Fruit fly (Drosophila melanogaster) whole organism, embryonic: ENCODE data around the gene Grx5.
A peak's percentile ranks its signal among the peaks of the same experiment; 100 is the strongest.

ENCODE experiments used
- Bteb2 ChIP-seq: fragments of 200-800 bp; sonication (Bioruptor generic); optimal IDR thresholded peaks from 2 replicates; lab custom pipeline; 2016; ENCODE audit warnings: missing biosample characterization, missing genetic modification characterization
- CG11398 ChIP-seq: fragments of 200-800 bp; sonication (Bioruptor generic); optimal IDR thresholded peaks from 2 replicates; lab custom pipeline; 2016; ENCODE audit warnings: missing biosample characterization, missing genetic modification characterization
- CG11723 ChIP-seq: fragments of 200-800 bp; sonication (Bioruptor generic); optimal IDR thresholded peaks from 2 replicates; lab custom pipeline; 2017; ENCODE audit warnings: missing biosample characterization, mild to moderate bottlenecking, missing genetic modification characterization
- CG13894 ChIP-seq: fragments of 200-800 bp; sonication (Bioruptor generic); optimal IDR thresholded peaks from 3 replicates; lab custom pipeline; 2018; ENCODE audit warnings: missing biosample characterization, mild to moderate bottlenecking, missing genetic modification characterization, moderate library complexity
- CG1603 ChIP-seq: fragments of 200-800 bp; sonication (Bioruptor generic); optimal IDR thresholded peaks from 2 replicates; lab custom pipeline; 2019; ENCODE audit warnings: missing biosample characterization, mild to moderate bottlenecking, missing genetic modification characterization, moderate library complexity
- CG17328 ChIP-seq: fragments of 200-800 bp; sonication (Bioruptor generic); IDR thresholded peaks from 2 replicates; pipeline ENCODE4 v1.3.6; 2022; ENCODE audit warnings: missing biosample characterization, missing genetic modification characterization
- CG17568 ChIP-seq: fragments of 200-800 bp; sonication (Bioruptor generic); optimal IDR thresholded peaks from 2 replicates; lab custom pipeline; 2018; ENCODE audit warnings: missing biosample characterization, mild to moderate bottlenecking, missing genetic modification characterization, moderate library complexity
- CG1792 ChIP-seq: fragments of 200-800 bp; sonication (Bioruptor generic); optimal IDR thresholded peaks from 2 replicates; lab custom pipeline; 2016; ENCODE audit warnings: missing biosample characterization, missing genetic modification characterization
- CG2116 ChIP-seq: fragments of 200-800 bp; sonication (Bioruptor generic); optimal IDR thresholded peaks from 3 replicates; lab custom pipeline; 2018; ENCODE audit warnings: missing biosample characterization, mild to moderate bottlenecking, missing genetic modification characterization
- CG2889 ChIP-seq: fragments of 200-800 bp; sonication (Bioruptor generic); IDR thresholded peaks from 3 replicates; pipeline ENCODE4 v1.3.6; 2022; ENCODE audit warnings: missing biosample characterization, missing genetic modification characterization
- CG31365 ChIP-seq: fragments of 200-800 bp; sonication (Bioruptor generic); optimal IDR thresholded peaks from 2 replicates; lab custom pipeline; 2018; ENCODE audit warnings: missing biosample characterization, mild to moderate bottlenecking, missing genetic modification characterization
- CG3163 ChIP-seq: fragments of 200-800 bp; sonication (Bioruptor generic); optimal IDR thresholded peaks from 3 replicates; lab custom pipeline; 2016; ENCODE audit warnings: missing biosample characterization, missing genetic modification characterization
- CG32772 ChIP-seq: fragments of 200-800 bp; sonication (Bioruptor generic); IDR thresholded peaks from 2 replicates; pipeline ENCODE4 v1.3.6; 2022; ENCODE audit warnings: missing biosample characterization, missing genetic modification characterization
- CG3281 ChIP-seq: fragments of 200-800 bp; sonication (Bioruptor generic); optimal IDR thresholded peaks from 3 replicates; lab custom pipeline; 2017; ENCODE audit warnings: missing biosample characterization, mild to moderate bottlenecking, missing genetic modification characterization
- CG33557 ChIP-seq: fragments of 200-800 bp; sonication (Bioruptor generic); optimal IDR thresholded peaks from 2 replicates; lab custom pipeline; 2019; ENCODE audit warnings: missing biosample characterization, mild to moderate bottlenecking, missing genetic modification characterization, moderate library complexity
- CG6175 ChIP-seq: fragments of 200-800 bp; sonication (Bioruptor generic); IDR thresholded peaks from 3 replicates; pipeline ENCODE4 v1.3.6; 2022; ENCODE audit warnings: missing biosample characterization, missing genetic modification characterization
- CG8944 ChIP-seq: fragments of 200-800 bp; sonication (Bioruptor generic); optimal IDR thresholded peaks from 3 replicates; lab custom pipeline; 2016; ENCODE audit warnings: missing biosample characterization, missing genetic modification characterization
- CG9609 ChIP-seq: fragments of 200-800 bp; sonication (Bioruptor generic); optimal IDR thresholded peaks from 3 replicates; lab custom pipeline; 2016; ENCODE audit warnings: missing biosample characterization, missing genetic modification characterization
- CG9727 ChIP-seq: fragments of 200-800 bp; sonication (Bioruptor generic); optimal IDR thresholded peaks from 3 replicates; lab custom pipeline; 2017; ENCODE audit warnings: missing biosample characterization, mild to moderate bottlenecking, missing genetic modification characterization
- E2f2 ChIP-seq: fragments of 200-800 bp; sonication (Bioruptor generic); IDR thresholded peaks from 2 replicates; pipeline ENCODE4 v1.3.6; 2022; ENCODE audit warnings: missing biosample characterization, missing genetic modification characterization
- Gug ChIP-seq: fragments of 200-800 bp; sonication (Bioruptor generic); IDR thresholded peaks from 4 replicates; pipeline ENCODE4 v1.3.6; 2022; ENCODE audit warnings: missing biosample characterization, missing genetic modification characterization
- HLH4C ChIP-seq: fragments of 200-800 bp; sonication (Bioruptor generic); IDR thresholded peaks from 3 replicates; pipeline ENCODE4 v1.3.6; 2022; ENCODE audit warnings: missing biosample characterization, missing genetic modification characterization; ENCODE audit not compliant: partially characterized antibody
- Hsf ChIP-seq: fragments of 200-800 bp; sonication (Bioruptor generic); optimal IDR thresholded peaks from 3 replicates; lab custom pipeline; 2016; ENCODE audit warnings: missing biosample characterization, missing genetic modification characterization
- Med ChIP-seq: fragments of 200-800 bp; sonication (Bioruptor generic); peaks from one replicate; lab custom pipeline; 2016; ENCODE audit warnings: missing biosample characterization, missing genetic modification characterization, mild to moderate bottlenecking, inconsistent platforms, moderate library complexity
- Mrtf ChIP-seq: fragments of 200-800 bp; sonication (Bioruptor generic); IDR thresholded peaks from 3 replicates; pipeline ENCODE4 v1.3.6; 2022; ENCODE audit warnings: missing biosample characterization, missing genetic modification characterization
- Myb ChIP-seq: fragments of 200-800 bp; sonication (Bioruptor generic); optimal IDR thresholded peaks from 2 replicates; lab custom pipeline; 2016; ENCODE audit warnings: missing biosample characterization, missing genetic modification characterization
- Poxn ChIP-seq: fragments of 200-800 bp; sonication (Bioruptor generic); IDR thresholded peaks from 2 replicates; pipeline ENCODE4 v1.3.6; 2022; ENCODE audit warnings: missing biosample characterization, missing genetic modification characterization
- Side ChIP-seq: fragments of 200-800 bp; sonication (Bioruptor generic); optimal IDR thresholded peaks from 2 replicates; lab custom pipeline; 2016; ENCODE audit warnings: missing biosample characterization, missing genetic modification characterization
- Ssrp ChIP-seq: fragments of 200-800 bp; sonication (Bioruptor generic); optimal IDR thresholded peaks from 2 replicates; lab custom pipeline; 2018; ENCODE audit warnings: missing biosample characterization, mild to moderate bottlenecking, missing genetic modification characterization, moderate library complexity
- YL-1 ChIP-seq: fragments of 200-800 bp; sonication (Bioruptor generic); optimal IDR thresholded peaks from 3 replicates; lab custom pipeline; 2017; ENCODE audit warnings: missing biosample characterization, mild to moderate bottlenecking, missing genetic modification characterization
- ap ChIP-seq: fragments of 200-800 bp; sonication (Bioruptor generic); IDR thresholded peaks from 2 replicates; pipeline ENCODE4 v1.3.6; 2022; ENCODE audit warnings: missing biosample characterization, missing genetic modification characterization
- ash1 ChIP-seq: fragments of 200-800 bp; sonication (Bioruptor generic); optimal IDR thresholded peaks from 2 replicates; lab custom pipeline; 2018; ENCODE audit warnings: missing biosample characterization, mild to moderate bottlenecking, missing genetic modification characterization
- cg ChIP-seq: fragments of 200-800 bp; sonication (Bioruptor generic); optimal IDR thresholded peaks from 3 replicates; lab custom pipeline; 2019; ENCODE audit warnings: missing biosample characterization, mild to moderate bottlenecking, missing genetic modification characterization, moderate library complexity
- chm ChIP-seq: fragments of 200-800 bp; sonication (Bioruptor generic); IDR thresholded peaks from 2 replicates; pipeline ENCODE4 v1.3.6; 2022; ENCODE audit warnings: missing biosample characterization, missing genetic modification characterization
- dm ChIP-seq: fragments of 200-800 bp; sonication (Bioruptor generic); optimal IDR thresholded peaks from 3 replicates; lab custom pipeline; 2016; ENCODE audit warnings: missing biosample characterization, missing genetic modification characterization
- emc ChIP-seq: fragments of 200-800 bp; sonication (Bioruptor generic); optimal IDR thresholded peaks from 2 replicates; lab custom pipeline; 2016; ENCODE audit warnings: missing biosample characterization, missing genetic modification characterization
- esg ChIP-seq: fragments of 200-800 bp; sonication (Bioruptor generic); conservative IDR thresholded peaks from 2 replicates; pipeline ENCODE4 v1.3.6; 2022; ENCODE audit warnings: missing biosample characterization, missing genetic modification characterization
- ewg ChIP-seq: fragments of 200-800 bp; sonication (Bioruptor generic); optimal IDR thresholded peaks from 3 replicates; lab custom pipeline; 2017; ENCODE audit warnings: mild to moderate bottlenecking, missing biosample characterization, missing genetic modification reagents, missing genetic modification characterization
- ham ChIP-seq: fragments of 200-800 bp; sonication (Bioruptor generic); IDR thresholded peaks from 2 replicates; pipeline ENCODE4 v1.3.6; 2022; ENCODE audit warnings: missing biosample characterization, missing genetic modification characterization
- hbn ChIP-seq: fragments of 200-800 bp; sonication (Bioruptor generic); IDR thresholded peaks from 2 replicates; pipeline ENCODE4 v1.3.6; 2022; ENCODE audit warnings: missing biosample characterization, missing genetic modification characterization; ENCODE audit not compliant: partially characterized antibody
- hkb ChIP-seq, 2 experiments: fragments of 200-800 bp in 1 of 2; fragments of >200 bp in 1 of 2; sonication (Bioruptor generic) in 1 of 2; IDR thresholded peaks in 1 of 2; optimal IDR thresholded peaks in 1 of 2; 2 replicates each; pipeline versions ENCODE4 v1.3.6 to Lab custom; 2017 to 2022; ENCODE audit warnings: missing biosample characterization in 1 of 2, missing genetic modification characterization in 1 of 2
- jing ChIP-seq: fragments of 200-800 bp; sonication (Bioruptor generic); optimal IDR thresholded peaks from 2 replicates; lab custom pipeline; 2018; ENCODE audit warnings: missing biosample characterization, mild to moderate bottlenecking, missing genetic modification characterization
- ken ChIP-seq: fragments of 200-800 bp; sonication (Bioruptor generic); IDR thresholded peaks from 3 replicates; pipeline ENCODE4 v1.3.6; 2022; ENCODE audit warnings: missing biosample characterization, missing genetic modification characterization
- mirr ChIP-seq: fragments of 200-800 bp; sonication (Bioruptor generic); optimal IDR thresholded peaks from 3 replicates; lab custom pipeline; 2018; ENCODE audit warnings: missing biosample characterization, mild to moderate bottlenecking, missing genetic modification characterization
- nmo ChIP-seq: fragments of 200-800 bp; sonication (Bioruptor generic); optimal IDR thresholded peaks from 2 replicates; lab custom pipeline; 2018; ENCODE audit warnings: missing biosample characterization, mild to moderate bottlenecking, missing genetic modification characterization, moderate library complexity
- run ChIP-seq: fragments of 200-800 bp; sonication (Bioruptor generic); optimal IDR thresholded peaks from 3 replicates; lab custom pipeline; 2018; ENCODE audit warnings: missing biosample characterization, mild to moderate bottlenecking, missing genetic modification characterization
- sens-2 ChIP-seq: fragments of 200-800 bp; sonication (Bioruptor generic); IDR thresholded peaks from 2 replicates; pipeline ENCODE4 v1.3.6; 2022; ENCODE audit warnings: missing biosample characterization, missing genetic modification characterization
- tap ChIP-seq: fragments of 200-800 bp; optimal IDR thresholded peaks from 3 replicates; lab custom pipeline; 2019; ENCODE audit warnings: missing biosample characterization, mild to moderate bottlenecking, missing genetic modification characterization, moderate library complexity
- tin ChIP-seq: fragments of 200-800 bp; sonication (Bioruptor generic); optimal IDR thresholded peaks from 3 replicates; lab custom pipeline; 2016; ENCODE audit warnings: missing biosample characterization, missing genetic modification characterization
- vnd ChIP-seq: fragments of 200-800 bp; sonication (Bioruptor generic); IDR thresholded peaks from 3 replicates; pipeline ENCODE4 v1.3.6; 2022; ENCODE audit warnings: missing biosample characterization, missing genetic modification characterization; ENCODE audit not compliant: partially characterized antibody

Grx5 gene

dm6 chrX:14882536-14883118, 44.6 kb upstream of the Grx5 start, which contains the start of the genes CG45064 and CG45065 (continued):
- peak; percentile 65; the same call in 2 of the 4 replicates for TF ChIP-seq Gug (GFP tag; lab: Robert Waterston, UW)
- no peak for TF ChIP-seq mirr (GFP tag; lab: Kevin White, UChicago)
- TF ChIP-seq emc (GFP tag; lab: Kevin White, UChicago) = peak; percentile 64
- TF ChIP-seq CG3163 (GFP tag; lab: Kevin White, UChicago) = peak; percentile 66
- TF ChIP-seq Side (GFP tag; lab: Kevin White, UChicago) = peak; percentile 84
- peak; percentile 97 for TF ChIP-seq Med (GFP tag; lab: Kevin White, UChicago)
- peak; percentile 38 for TF ChIP-seq dm
- TF ChIP-seq vnd (GFP tag; lab: Robert Waterston, UW) = no peak
- TF ChIP-seq run = peak; percentile 84
- peak; percentile 69 for TF ChIP-seq sens-2 (GFP tag; lab: Robert Waterston, UW)
- TF ChIP-seq CG13894 (tag; lab: Kevin White, UChicago) = no peak
- TF ChIP-seq ap (GFP tag; lab: Robert Waterston, UW) = peak; percentile 90
- TF ChIP-seq CG3281 = peak; percentile 69
- no peak for TF ChIP-seq ash1 (GFP tag; lab: Kevin White, UChicago)
- TF ChIP-seq cg (GFP tag; lab: Kevin White, UChicago) = no peak
- peak; percentile 64 for TF ChIP-seq CG17568 (GFP tag; lab: Kevin White, UChicago)
- TF ChIP-seq esg (GFP tag; lab: Robert Waterston, UW) = peak; percentile 84
- TF ChIP-seq CG33557 (GFP tag; lab: Kevin White, UChicago) = no peak
- TF ChIP-seq nmo (GFP tag; lab: Kevin White, UChicago) = peak; percentile 90
- TF ChIP-seq Bteb2 (GFP tag; lab: Kevin White, UChicago) = peak; percentile 65
- TF ChIP-seq CG9609 = peak; percentile 79
- peak; percentile 73 for TF ChIP-seq CG8944 (GFP tag; lab: Kevin White, UChicago)
- TF ChIP-seq CG32772 (GFP tag; lab: Robert Waterston, UW) = peak; percentile 83
- TF ChIP-seq jing = peak; percentile 82
- TF ChIP-seq CG31365 (tag; lab: Kevin White, UChicago) = peak; percentile 53
- TF ChIP-seq YL-1 (GFP tag; lab: Kevin White, UChicago) = peak; percentile 9
- TF ChIP-seq HLH4C (GFP tag; lab: Robert Waterston, UW) = no peak
- peak; percentile 83 for TF ChIP-seq ewg (GFP tag; lab: Kevin White, UChicago)
- no peak for TF ChIP-seq chm (GFP tag; lab: Robert Waterston, UW)
- TF ChIP-seq E2f2 = peak; percentile 45; the same call in 1 of the 2 replicates
- TF ChIP-seq Hsf = peak; percentile 78
- TF ChIP-seq Mrtf (GFP tag; lab: Robert Waterston, UW) = peak; percentile 69; the same call in 2 of the 3 replicates
- peak; percentile 94 for TF ChIP-seq CG1603 (tag; lab: Kevin White, UChicago)
- TF ChIP-seq tin (GFP tag; lab: Kevin White, UChicago) = peak; percentile 75
- no peak for TF ChIP-seq Poxn
- TF ChIP-seq ham = no peak
- TF ChIP-seq hbn (GFP tag; lab: Robert Waterston, UW) = no peak
- TF ChIP-seq CG1792 (GFP tag; lab: Kevin White, UChicago) = peak; percentile 77
- peak; percentile 86 for TF ChIP-seq ken (GFP tag; lab: Robert Waterston, UW)
- peak; percentile 78 for TF ChIP-seq CG11723
- peak; percentile 12 for TF ChIP-seq CG2116 (GFP tag; lab: Kevin White, UChicago)
- no peak for TF ChIP-seq CG6175 (GFP tag; lab: Robert Waterston, UW)
- no peak for TF ChIP-seq hkb (optimal IDR thresholded peaks at IDR 0.05; lab: Kevin White, UChicago)
- peak; percentile 87 for TF ChIP-seq hkb (GFP tag; IDR thresholded peaks at IDR 0.05; lab: Robert Waterston, UW)
- peak; percentile 87 for TF ChIP-seq CG17328 (GFP tag; lab: Robert Waterston, UW)
- peak; percentile 86 for TF ChIP-seq tap (tag; lab: Kevin White, UChicago)
- peak; percentile 63 for TF ChIP-seq Myb (GFP tag; lab: Kevin White, UChicago)
- peak; percentile 84 for TF ChIP-seq Ssrp (tag; lab: Kevin White, UChicago)
- 0 out of 3 replicates have a peak, but pooled peaks have one; percentile 57 for TF ChIP-seq CG2889 (GFP tag; lab: Robert Waterston, UW)
- TF ChIP-seq CG11398 (GFP tag; lab: Kevin White, UChicago) = peak; percentile 75
- peak; percentile 64 for TF ChIP-seq CG9727 (GFP tag; lab: Kevin White, UChicago)
